Worm (Caenorhabditis elegans) whole organism, L1 larva: ENCODE measurements around the gene M03F4.4.

Source experiments
- alr-1 ChIP-seq: fragments of 200-800 bp; sonication (Bioruptor generic); optimal IDR thresholded peaks from 2 replicates; lab custom pipeline; 2018; ENCODE audit warnings: borderline replicate concordance, mild to moderate bottlenecking, missing genetic modification characterization, missing compliant biosample characterization
- blmp-1 ChIP-seq: fragments of 150-350 bp; optimal IDR thresholded peaks from 2 replicates; lab custom pipeline; 2014; ENCODE audit warnings: missing biosample characterization, missing genetic modification characterization
- ceh-82 ChIP-seq, 3 experiments: fragments of 150-350 bp in 1 of 3; sonication (generic microtip) in 2 of 3; optimal IDR thresholded peaks; 2 replicates each; lab custom pipeline; 2014 to 2017; ENCODE audit warnings: missing biosample characterization in 3 of 3, missing genetic modification characterization in 3 of 3
- ceh-88 ChIP-seq: fragments of 200-800 bp; sonication (Bioruptor generic); IDR thresholded peaks from 2 replicates; pipeline ENCODE4 v1.3.6; 2022; ENCODE audit warnings: missing genetic modification characterization, missing compliant biosample characterization
- efl-1 ChIP-seq, 4 experiments: fragments of 150-350 bp; optimal IDR thresholded peaks in 3 of 4; peaks in 1 of 4; 1 replicate in 1 of 4; 2 replicates in 3 of 4; lab custom pipeline; 2014; ENCODE audit warnings: missing biosample characterization in 2 of 4, missing genetic modification characterization in 2 of 4, missing genetic modification reagents in 2 of 4
- efl-3 ChIP-seq: fragments of 200-800 bp; sonication (Bioruptor generic); optimal IDR thresholded peaks from 2 replicates; lab custom pipeline; 2018; ENCODE audit warnings: mild to moderate bottlenecking, missing genetic modification characterization, missing compliant biosample characterization
- egl-13 ChIP-seq: sonication (generic microtip); optimal IDR thresholded peaks from 2 replicates; lab custom pipeline; 2016; ENCODE audit warnings: missing genotype, missing genetic modification reagents, missing genetic modification characterization, missing compliant biosample characterization
- elt-2 ChIP-seq: sonication (generic microtip); optimal IDR thresholded peaks from 2 replicates; lab custom pipeline; 2016; ENCODE audit warnings: missing genetic modification characterization, mild to moderate bottlenecking, inconsistent platforms, missing compliant biosample characterization, missing genetic modification reagents
- fkh-10 ChIP-seq: sonication (generic microtip); optimal IDR thresholded peaks from 2 replicates; lab custom pipeline; 2017; ENCODE audit warnings: missing biosample characterization, missing genetic modification reagents, missing genetic modification characterization
- fkh-4 ChIP-seq: sonication (generic microtip); optimal IDR thresholded peaks from 2 replicates; lab custom pipeline; 2016; ENCODE audit warnings: missing compliant biosample characterization, missing genetic modification characterization, borderline replicate concordance
- fkh-8 ChIP-seq: sonication (generic microtip); optimal IDR thresholded peaks from 2 replicates; lab custom pipeline; 2016; ENCODE audit warnings: mild to moderate bottlenecking, missing genetic modification characterization, missing compliant biosample characterization
- hlh-4 ChIP-seq: sonication (generic microtip); optimal IDR thresholded peaks from 2 replicates; lab custom pipeline; 2016; ENCODE audit warnings: mild to moderate bottlenecking, missing genetic modification characterization, missing compliant biosample characterization
- hpl-2 ChIP-seq: fragments of 150-350 bp; optimal IDR thresholded peaks from 2 replicates; lab custom pipeline; 2014; ENCODE audit warnings: missing biosample characterization, missing genetic modification reagents, missing genetic modification characterization
- irx-1 ChIP-seq: sonication (generic microtip); optimal IDR thresholded peaks from 2 replicates; lab custom pipeline; 2016; ENCODE audit warnings: missing genetic modification characterization, missing compliant biosample characterization
- isw-1 ChIP-seq: fragments of 200-800 bp; sonication (Bioruptor generic); IDR thresholded peaks from 2 replicates; pipeline ENCODE4 v1.3.6; 2022; ENCODE audit warnings: missing genetic modification characterization, missing compliant biosample characterization
- jun-1 ChIP-seq: fragments of 150-350 bp; optimal IDR thresholded peaks from 2 replicates; lab custom pipeline; 2014; ENCODE audit warnings: missing biosample characterization, missing genetic modification reagents, missing genetic modification characterization
- lin-14 ChIP-seq: fragments of 200-800 bp; sonication (Bioruptor generic); optimal IDR thresholded peaks from 2 replicates; lab custom pipeline; 2018; ENCODE audit warnings: mild to moderate bottlenecking, missing genetic modification characterization, moderate library complexity, missing compliant biosample characterization
- lin-15B ChIP-seq: fragments of 150-350 bp; sonication (generic microtip); optimal IDR thresholded peaks from 3 replicates; lab custom pipeline; 2014; ENCODE audit warnings: missing biosample characterization, missing genetic modification characterization
- lin-35 ChIP-seq, 2 experiments: fragments of 150-350 bp; optimal IDR thresholded peaks; 2 replicates each; lab custom pipeline; 2014; ENCODE audit warnings: missing biosample characterization in 2 of 2, missing genetic modification characterization in 2 of 2, missing genetic modification reagents in 2 of 2
- lir-3 ChIP-seq: sonication (generic microtip); optimal IDR thresholded peaks from 2 replicates; lab custom pipeline; 2016; ENCODE audit warnings: mild to moderate bottlenecking, missing genetic modification characterization, moderate library complexity, missing compliant biosample characterization; ENCODE audit not compliant: poor library complexity
- mef-2 ChIP-seq: fragments of 150-350 bp; optimal IDR thresholded peaks from 2 replicates; lab custom pipeline; 2014; ENCODE audit warnings: missing biosample characterization, missing genetic modification characterization
- nhr-12 ChIP-seq: sonication (generic microtip); optimal IDR thresholded peaks from 2 replicates; lab custom pipeline; 2017; ENCODE audit warnings: missing biosample characterization, missing genetic modification characterization
- nhr-20 ChIP-seq: sonication (generic microtip); optimal IDR thresholded peaks from 2 replicates; lab custom pipeline; 2016; ENCODE audit warnings: mild to moderate bottlenecking, missing genetic modification characterization, missing compliant biosample characterization
- nhr-28 ChIP-seq: fragments of 150-350 bp; optimal IDR thresholded peaks from 2 replicates; lab custom pipeline; 2014; ENCODE audit warnings: missing biosample characterization, missing genetic modification characterization
- nhr-76 ChIP-seq: sonication (generic microtip); optimal IDR thresholded peaks from 2 replicates; lab custom pipeline; 2017; ENCODE audit warnings: missing biosample characterization, missing genetic modification characterization
- nhr-85 ChIP-seq: sonication (generic microtip); peaks from one replicate; lab custom pipeline; 2016; ENCODE audit warnings: missing genetic modification characterization, inconsistent platforms, missing compliant biosample characterization
- nhr-90 ChIP-seq: sonication (generic microtip); optimal IDR thresholded peaks from 2 replicates; lab custom pipeline; 2016; ENCODE audit warnings: mild to moderate bottlenecking, missing genetic modification characterization, missing compliant biosample characterization; ENCODE audit not compliant: poor library complexity
- pqm-1 ChIP-seq: sonication (generic microtip); optimal IDR thresholded peaks from 3 replicates; lab custom pipeline; 2017; ENCODE audit warnings: missing biosample characterization, missing genetic modification characterization
- rnt-1 ChIP-seq: sonication (generic microtip); optimal IDR thresholded peaks from 2 replicates; lab custom pipeline; 2016; ENCODE audit warnings: mild to moderate bottlenecking, missing genetic modification characterization, moderate library complexity, missing compliant biosample characterization
- snpc-4 ChIP-seq: fragments of 150-350 bp; optimal IDR thresholded peaks from 2 replicates; lab custom pipeline; 2014; ENCODE audit warnings: missing biosample characterization, missing genetic modification characterization
- snu-23 ChIP-seq: sonication (generic microtip); optimal IDR thresholded peaks from 2 replicates; lab custom pipeline; 2016; ENCODE audit warnings: missing genetic modification characterization, missing compliant biosample characterization
- sup-37 ChIP-seq: fragments of 200-800 bp; sonication (Bioruptor generic); optimal IDR thresholded peaks from 2 replicates; lab custom pipeline; 2018; ENCODE audit warnings: mild to moderate bottlenecking, missing genetic modification characterization, missing compliant biosample characterization
- tbx-2 ChIP-seq: sonication (generic microtip); optimal IDR thresholded peaks from 2 replicates; lab custom pipeline; 2016; ENCODE audit warnings: missing genetic modification characterization, missing compliant biosample characterization
- unc-30 ChIP-seq: sonication (generic microtip); optimal IDR thresholded peaks from 2 replicates; lab custom pipeline; 2017; ENCODE audit warnings: missing biosample characterization, missing genetic modification characterization
- unc-86 ChIP-seq: sonication (generic microtip); optimal IDR thresholded peaks from 2 replicates; lab custom pipeline; 2016; ENCODE audit warnings: missing genetic modification characterization, missing compliant biosample characterization
- zag-1 ChIP-seq: fragments of 150-350 bp; optimal IDR thresholded peaks from 2 replicates; lab custom pipeline; 2014; ENCODE audit warnings: missing biosample characterization, missing genetic modification characterization
- ztf-11 ChIP-seq, 2 experiments: sonication (generic microtip); optimal IDR thresholded peaks; 2 replicates each; lab custom pipeline; 2016 to 2017; ENCODE audit warnings: missing genetic modification characterization in 2 of 2, missing biosample characterization in 1 of 2, missing compliant biosample characterization in 1 of 2
- ztf-4 ChIP-seq: fragments of 150-350 bp; optimal IDR thresholded peaks from 2 replicates; lab custom pipeline; 2014; ENCODE audit warnings: missing biosample characterization, missing genetic modification characterization

M03F4.4 gene

ce11 chrX:4961681-4962656 lies 4.8 kb upstream of the M03F4.4 start (continued):
- TF ChIP-seq mef-2 (no peak), pqm-1 (no peak), rnt-1 (tag; lab: Kevin White, UChicago) (peak; percentile 60), ztf-11 (tag; optimal IDR thresholded peaks at IDR 0.05; lab: Kevin White, UChicago) (peak in 1 of 2 experiments; percentile 54), nhr-28 (tag; lab: Kevin White, UChicago) (no peak), nhr-85 (tag; lab: Kevin White, UChicago) (peak; percentile 60), jun-1 (peak; percentile 81), fkh-4 (no peak), egl-13 (tag; lab: Kevin White, UChicago) (peak; percentile 35), irx-1 (tag; lab: Kevin White, UChicago) (peak; percentile 39), elt-2 (tag; lab: Kevin White, UChicago) (no peak), lir-3 (no peak), unc-86 (tag; lab: Kevin White, UChicago) (peak; percentile 43), lin-35 (GFP tag; optimal IDR thresholded peaks at IDR 0.05; lab: Kevin White, UChicago) (peak in 1 of 2 experiments; percentile 14), nhr-20 (peak; percentile 48), isw-1 (GFP tag; lab: Robert Waterston, UW) (peak; percentile 41; the same call in 1 of the 2 replicates), hpl-2 (GFP tag; lab: Kevin White, UChicago) (no peak), unc-30 (tag; lab: Kevin White, UChicago) (no peak), ceh-82 (tag; optimal IDR thresholded peaks at IDR 0.05; lab: Kevin White, UChicago) (peak; percentile 12 to 64 (median 51)), fkh-8 (tag; lab: Kevin White, UChicago) (peak; percentile 73), sup-37 (GFP tag; lab: Kevin White, UChicago) (peak; percentile 31), alr-1 (tag; lab: Kevin White, UChicago) (no peak), fkh-10 (GFP tag; lab: Kevin White, UChicago) (no peak), snu-23 (GFP tag; lab: Kevin White, UChicago) (peak; percentile 41), zag-1 (no peak), lin-14 (GFP tag; lab: Kevin White, UChicago) (peak; percentile 91), nhr-12 (tag; lab: Kevin White, UChicago) (no peak), tbx-2 (peak; percentile 60), hlh-4 (tag; lab: Kevin White, UChicago) (no peak), nhr-90 (tag; lab: Kevin White, UChicago) (no peak), snpc-4 (tag; lab: Kevin White, UChicago) (no peak), nhr-76 (tag; lab: Kevin White, UChicago) (no peak), ceh-88 (GFP tag; lab: Robert Waterston, UW) (no peak), ztf-4 (tag; lab: Kevin White, UChicago) (peak; percentile 53)

ce11 chrX:4960910-4961680 lies 3.9 kb upstream of the M03F4.4 start:
- TF ChIP-seq rnt-1 (tag; lab: Kevin White, UChicago) (peak; percentile 5), isw-1 (GFP tag; lab: Robert Waterston, UW) (no peak), efl-1 (optimal IDR thresholded peaks at IDR 0.05; lab: Kevin White, UChicago) (no peak), efl-1 (GFP tag; optimal IDR thresholded peaks at IDR 0.05 in 1 of 2; lab: Kevin White, UChicago) (peak in 1 of 2 experiments; percentile 24), nhr-85 (tag; lab: Kevin White, UChicago) (peak; percentile 78), lin-15B (tag; lab: Kevin White, UChicago) (no peak), ceh-88 (GFP tag; lab: Robert Waterston, UW) (no peak), blmp-1 (tag; lab: Kevin White, UChicago) (peak; percentile 14), lin-14 (GFP tag; lab: Kevin White, UChicago) (peak; percentile 16), efl-3 (GFP tag; lab: Kevin White, UChicago) (no peak)
